Fruit fly (Drosophila melanogaster) whole organism, embryonic: ENCODE data around the gene CG46460.
A peak's percentile ranks its signal among the peaks of the same experiment; 100 is the strongest.

ENCODE experiments used
- BEAF-32 ChIP-seq: fragments of 200-800 bp; sonication (Bioruptor generic); optimal IDR thresholded peaks from 3 replicates; lab custom pipeline; 2017; ENCODE audit warnings: missing biosample characterization, missing genetic modification characterization, mild to moderate bottlenecking, moderate library complexity, missing genetic modification reagents
- BtbVII ChIP-seq: fragments of 200-800 bp; sonication (Bioruptor generic); optimal IDR thresholded peaks from 3 replicates; lab custom pipeline; 2017; ENCODE audit warnings: missing biosample characterization, mild to moderate bottlenecking, missing genetic modification characterization
- CG10267 ChIP-seq: fragments of 200-800 bp; sonication (Bioruptor generic); optimal IDR thresholded peaks from 2 replicates; lab custom pipeline; 2018; ENCODE audit warnings: missing biosample characterization, mild to moderate bottlenecking, missing genetic modification characterization, moderate library complexity
- CG10979 ChIP-seq: fragments of 200-800 bp; sonication (Bioruptor generic); optimal IDR thresholded peaks from 2 replicates; lab custom pipeline; 2018; ENCODE audit warnings: missing biosample characterization, mild to moderate bottlenecking, missing genetic modification characterization, moderate library complexity
- CG11093 ChIP-seq: fragments of 200-800 bp; sonication (Bioruptor generic); IDR thresholded peaks from 3 replicates; pipeline ENCODE4 v1.3.6; 2022; ENCODE audit warnings: missing biosample characterization, missing genetic modification characterization
- CG1233 ChIP-seq: fragments of 200-800 bp; sonication (Bioruptor generic); optimal IDR thresholded peaks from 4 replicates; lab custom pipeline; 2018; ENCODE audit warnings: missing biosample characterization, mild to moderate bottlenecking, missing genetic modification characterization
- CG14014 ChIP-seq: fragments of 200-800 bp; sonication (Bioruptor generic); IDR thresholded peaks from 2 replicates; pipeline ENCODE4 v1.3.6; 2022; ENCODE audit warnings: missing biosample characterization, missing genetic modification characterization
- CG14667 ChIP-seq: fragments of 200-800 bp; sonication (Bioruptor generic); IDR thresholded peaks from 2 replicates; pipeline ENCODE4 v1.3.6; 2022; ENCODE audit warnings: missing biosample characterization, missing genetic modification characterization
- CG1647 ChIP-seq: fragments of 200-800 bp; sonication (Bioruptor generic); optimal IDR thresholded peaks from 3 replicates; lab custom pipeline; 2016; ENCODE audit warnings: missing biosample characterization, missing genetic modification characterization
- CG17361 ChIP-seq: fragments of 200-800 bp; sonication (Bioruptor generic); IDR thresholded peaks from 3 replicates; pipeline ENCODE4 v1.3.6; 2022; ENCODE audit warnings: missing biosample characterization, missing genetic modification characterization
- CG1792 ChIP-seq: fragments of 200-800 bp; sonication (Bioruptor generic); optimal IDR thresholded peaks from 2 replicates; lab custom pipeline; 2016; ENCODE audit warnings: missing biosample characterization, missing genetic modification characterization
- CG2202 ChIP-seq: fragments of 200-800 bp; sonication (Bioruptor generic); optimal IDR thresholded peaks from 2 replicates; lab custom pipeline; 2018; ENCODE audit warnings: missing biosample characterization, mild to moderate bottlenecking, missing genetic modification characterization
- CG30431 ChIP-seq: fragments of 200-800 bp; sonication (Bioruptor generic); optimal IDR thresholded peaks from 2 replicates; lab custom pipeline; 2017; ENCODE audit warnings: missing biosample characterization, missing genetic modification characterization
- CG32772 ChIP-seq: fragments of 200-800 bp; sonication (Bioruptor generic); IDR thresholded peaks from 2 replicates; pipeline ENCODE4 v1.3.6; 2022; ENCODE audit warnings: missing biosample characterization, missing genetic modification characterization
- CG4404 ChIP-seq: fragments of 200-800 bp; sonication (Bioruptor generic); IDR thresholded peaks from 2 replicates; pipeline ENCODE4 v1.3.6; 2022; ENCODE audit warnings: missing biosample characterization, missing genetic modification characterization
- CG6791 ChIP-seq: fragments of 200-800 bp; sonication (Bioruptor generic); IDR thresholded peaks from 3 replicates; pipeline ENCODE4 v1.3.6; 2022; ENCODE audit warnings: missing biosample characterization, missing genetic modification characterization; ENCODE audit not compliant: partially characterized antibody
- CG8290 ChIP-seq, 3 experiments: fragments of 200-800 bp; sonication (Bioruptor generic); optimal IDR thresholded peaks; 2 replicates each; lab custom pipeline; 2016 to 2019; ENCODE audit warnings: missing biosample characterization in 3 of 3, missing genetic modification characterization in 3 of 3, mild to moderate bottlenecking in 2 of 3, moderate library complexity in 1 of 3
- D19B ChIP-seq: fragments of 200-800 bp; sonication (Bioruptor generic); optimal IDR thresholded peaks from 2 replicates; lab custom pipeline; 2017; ENCODE audit warnings: missing biosample characterization, mild to moderate bottlenecking, missing genetic modification characterization
- Dad ChIP-seq: fragments of 200-800 bp; sonication (Bioruptor generic); optimal IDR thresholded peaks from 3 replicates; lab custom pipeline; 2016; ENCODE audit warnings: missing biosample characterization, missing genetic modification characterization
- Dbx ChIP-seq: fragments of 200-800 bp; sonication (Bioruptor generic); IDR thresholded peaks from 3 replicates; pipeline ENCODE4 v1.3.6; 2022; ENCODE audit warnings: missing biosample characterization, missing genetic modification characterization
- Dek ChIP-seq: fragments of 200-800 bp; sonication (Bioruptor generic); optimal IDR thresholded peaks from 3 replicates; lab custom pipeline; 2019; ENCODE audit warnings: missing biosample characterization, mild to moderate bottlenecking, missing genetic modification characterization, moderate library complexity
- Elba2 ChIP-seq: fragments of 200-800 bp; sonication (Bioruptor generic); optimal IDR thresholded peaks from 3 replicates; lab custom pipeline; 2016; ENCODE audit warnings: missing biosample characterization, missing genetic modification characterization
- HmgZ ChIP-seq: fragments of 200-800 bp; sonication (Bioruptor generic); optimal IDR thresholded peaks from 2 replicates; lab custom pipeline; 2018; ENCODE audit warnings: missing biosample characterization, mild to moderate bottlenecking, missing genetic modification characterization
- PHDP ChIP-seq: fragments of 200-800 bp; sonication (Bioruptor generic); optimal IDR thresholded peaks from 3 replicates; lab custom pipeline; 2018; ENCODE audit warnings: missing biosample characterization, mild to moderate bottlenecking, missing genetic modification characterization, moderate library complexity
- Ptx1 ChIP-seq: fragments of 200-800 bp; sonication (Bioruptor generic); IDR thresholded peaks from 2 replicates; pipeline ENCODE4 v1.3.6; 2022; ENCODE audit warnings: missing biosample characterization, missing genetic modification characterization
- Sox102F ChIP-seq: fragments of 200-800 bp; sonication (Bioruptor generic); optimal IDR thresholded peaks from 2 replicates; lab custom pipeline; 2018; ENCODE audit warnings: missing biosample characterization, mild to moderate bottlenecking, missing genetic modification characterization, moderate library complexity
- Xbp1 ChIP-seq: fragments of 200-800 bp; sonication (Bioruptor generic); optimal IDR thresholded peaks from 3 replicates; lab custom pipeline; 2016; ENCODE audit warnings: missing biosample characterization, mild to moderate bottlenecking, missing genetic modification characterization
- bowl ChIP-seq: fragments of 200-800 bp; sonication (Bioruptor generic); IDR thresholded peaks from 2 replicates; pipeline ENCODE4 v1.3.6; 2022; ENCODE audit warnings: missing biosample characterization, missing genetic modification characterization
- bsh ChIP-seq, 2 experiments: fragments of 200-800 bp; sonication (Bioruptor generic); optimal IDR thresholded peaks; 2 replicates each; lab custom pipeline; 2017 to 2018; ENCODE audit warnings: mild to moderate bottlenecking in 2 of 2, missing biosample characterization in 2 of 2, missing genetic modification characterization in 2 of 2, moderate library complexity in 1 of 2
- cad ChIP-seq: fragments of >200 bp; optimal IDR thresholded peaks from 2 replicates; lab custom pipeline; 2017; ENCODE audit warnings: missing biosample characterization, missing genetic modification characterization
- cas ChIP-seq: fragments of 200-800 bp; sonication (Bioruptor generic); IDR thresholded peaks from 2 replicates; pipeline ENCODE4 v1.3.6; 2022; ENCODE audit warnings: missing biosample characterization, missing genetic modification characterization
- cato ChIP-seq: fragments of 200-800 bp; sonication (Bioruptor generic); optimal IDR thresholded peaks from 2 replicates; lab custom pipeline; 2016; ENCODE audit warnings: missing biosample characterization, missing genetic modification characterization, borderline replicate concordance
- esg ChIP-seq: fragments of 200-800 bp; sonication (Bioruptor generic); conservative IDR thresholded peaks from 2 replicates; pipeline ENCODE4 v1.3.6; 2022; ENCODE audit warnings: missing biosample characterization, missing genetic modification characterization
- ftz-f1 ChIP-seq: fragments of 200-800 bp; sonication (Bioruptor generic); optimal IDR thresholded peaks from 2 replicates; lab custom pipeline; 2016; ENCODE audit warnings: missing biosample characterization, missing genetic modification characterization
- grau ChIP-seq: fragments of 200-800 bp; optimal IDR thresholded peaks from 3 replicates; lab custom pipeline; 2019; ENCODE audit warnings: missing biosample characterization, mild to moderate bottlenecking, missing genetic modification characterization, moderate library complexity
- gt ChIP-seq: fragments of 200-800 bp; sonication (Bioruptor generic); IDR thresholded peaks from 2 replicates; pipeline ENCODE4 v1.3.6; 2022; ENCODE audit warnings: missing biosample characterization, missing genetic modification characterization
- hkb ChIP-seq, 2 experiments: fragments of 200-800 bp in 1 of 2; fragments of >200 bp in 1 of 2; sonication (Bioruptor generic) in 1 of 2; IDR thresholded peaks in 1 of 2; optimal IDR thresholded peaks in 1 of 2; 2 replicates each; pipeline versions ENCODE4 v1.3.6 to Lab custom; 2017 to 2022; ENCODE audit warnings: missing biosample characterization in 1 of 2, missing genetic modification characterization in 1 of 2
- hth ChIP-seq: fragments of >200 bp; optimal IDR thresholded peaks from 2 replicates; lab custom pipeline; 2017; ENCODE audit warnings: inconsistent platforms
- lilli ChIP-seq: fragments of 200-800 bp; sonication (Bioruptor generic); optimal IDR thresholded peaks from 3 replicates; lab custom pipeline; 2016; ENCODE audit warnings: missing biosample characterization, missing genetic modification characterization
- lola ChIP-seq, 3 experiments: fragments of >200 bp in 2 of 3; fragments of 200-800 bp in 1 of 3; sonication (Bioruptor generic) in 1 of 3; optimal IDR thresholded peaks; 2 replicates each; lab custom pipeline; 2017 to 2019; ENCODE audit warnings: missing biosample characterization in 3 of 3, missing genetic modification characterization in 3 of 3, mild to moderate bottlenecking in 1 of 3, moderate library complexity in 1 of 3
- mirr ChIP-seq: fragments of 200-800 bp; sonication (Bioruptor generic); optimal IDR thresholded peaks from 3 replicates; lab custom pipeline; 2018; ENCODE audit warnings: missing biosample characterization, mild to moderate bottlenecking, missing genetic modification characterization
- nau ChIP-seq: fragments of 200-800 bp; sonication (Bioruptor generic); optimal IDR thresholded peaks from 3 replicates; lab custom pipeline; 2017; ENCODE audit warnings: missing biosample characterization, mild to moderate bottlenecking, missing genetic modification characterization, missing genetic modification reagents
- otp ChIP-seq: fragments of 200-800 bp; sonication (Bioruptor generic); IDR thresholded peaks from 3 replicates; pipeline ENCODE4, ENCODE4 v1.3.6; 2022; ENCODE audit warnings: missing biosample characterization, missing genetic modification characterization
- repo ChIP-seq: fragments of 200-800 bp; sonication (Bioruptor generic); optimal IDR thresholded peaks from 2 replicates; lab custom pipeline; 2016; ENCODE audit warnings: missing biosample characterization, missing genetic modification characterization
- shn ChIP-seq: fragments of 200-800 bp; sonication (Bioruptor generic); optimal IDR thresholded peaks from 3 replicates; lab custom pipeline; 2016; ENCODE audit warnings: missing biosample characterization, missing genetic modification characterization
- sisA ChIP-seq: fragments of 200-800 bp; sonication (Bioruptor generic); IDR thresholded peaks from 2 replicates; pipeline ENCODE4 v1.3.6; 2022; ENCODE audit warnings: missing biosample characterization, missing genetic modification characterization
- slbo ChIP-seq: fragments of 200-800 bp; sonication (Bioruptor generic); IDR thresholded peaks from 2 replicates; pipeline ENCODE4 v1.3.6; 2022; ENCODE audit warnings: missing biosample characterization, missing genetic modification characterization
- so ChIP-seq: fragments of 200-800 bp; sonication (Bioruptor generic); IDR thresholded peaks from 3 replicates; pipeline ENCODE4 v1.3.6; 2022; ENCODE audit warnings: missing biosample characterization, missing genetic modification characterization
- tin ChIP-seq: fragments of 200-800 bp; sonication (Bioruptor generic); optimal IDR thresholded peaks from 3 replicates; lab custom pipeline; 2016; ENCODE audit warnings: missing biosample characterization, missing genetic modification characterization
- tio ChIP-seq: fragments of 200-800 bp; sonication (Bioruptor generic); optimal IDR thresholded peaks from 2 replicates; lab custom pipeline; 2017; ENCODE audit warnings: missing biosample characterization, missing genetic modification characterization, inconsistent platforms

CG46460 gene

dm6 chr3L:4242428-4242827 lies 15.3 kb upstream of the CG46460 start, which contains the start of gene pav (continued):
- TF ChIP-seq CG8290 (GFP tag; optimal IDR thresholded peaks at IDR 0.05; lab: Kevin White, UChicago) (no peak), CG8290 (tag; optimal IDR thresholded peaks at IDR 0.05; lab: Kevin White, UChicago) (no peak), esg (GFP tag; lab: Robert Waterston, UW) (no peak), Xbp1 (GFP tag; lab: Kevin White, UChicago) (peak; percentile 40), slbo (GFP tag; lab: Robert Waterston, UW) (peak; percentile 40; the same call in 1 of the 2 replicates), gt (GFP tag; lab: Robert Waterston, UW) (no peak), bsh (GFP tag; optimal IDR thresholded peaks at IDR 0.05; lab: Kevin White, UChicago) (peak in 1 of 2 experiments; percentile 41), CG14014 (GFP tag; lab: Robert Waterston, UW) (peak; percentile 47; the same call in 1 of the 2 replicates), CG4404 (no peak), cato (no peak), BtbVII (GFP tag; lab: Kevin White, UChicago) (no peak), Ptx1 (peak; percentile 44; the same call in 1 of the 2 replicates), hkb (optimal IDR thresholded peaks at IDR 0.05; lab: Kevin White, UChicago) (no peak), hkb (GFP tag; IDR thresholded peaks at IDR 0.05; lab: Robert Waterston, UW) (peak; percentile 65), Elba2 (GFP tag; lab: Kevin White, UChicago) (peak; percentile 9), mirr (no peak), CG14667 (GFP tag; lab: Robert Waterston, UW) (peak; percentile 4; the same call in 1 of the 2 replicates), otp (no peak; the same call in 2 of the 3 replicates), tio (GFP tag; lab: Kevin White, UChicago) (no peak), tin (GFP tag; lab: Kevin White, UChicago) (peak; percentile 28), D19B (peak; percentile 86), PHDP (tag; lab: Kevin White, UChicago) (no peak), Dek (tag; lab: Kevin White, UChicago) (peak; percentile 35), CG32772 (GFP tag; lab: Robert Waterston, UW) (0 out of 2 replicates have a peak, but pooled peaks have one; percentile 27), sisA (GFP tag; lab: Robert Waterston, UW) (0 out of 2 replicates have a peak, but pooled peaks have one; percentile 33), so (GFP tag; lab: Robert Waterston, UW) (peak; percentile 47; the same call in 1 of the 3 replicates), CG30431 (no peak), BEAF-32 (GFP tag; lab: Kevin White, UChicago) (peak; percentile 47), ftz-f1 (peak; percentile 46), lilli (GFP tag; lab: Kevin White, UChicago) (peak; percentile 16), CG2202 (tag; lab: Kevin White, UChicago) (no peak), grau (tag; lab: Kevin White, UChicago) (peak; percentile 65), CG10267 (tag; lab: Kevin White, UChicago) (peak; percentile 61), bowl (GFP tag; lab: Robert Waterston, UW) (no peak), CG1792 (GFP tag; lab: Kevin White, UChicago) (no peak), CG6791 (no peak), Sox102F (no peak), repo (no peak), CG1233 (GFP tag; lab: Kevin White, UChicago) (no peak), CG1647 (GFP tag; lab: Kevin White, UChicago) (no peak), CG10979 (peak; percentile 41), CG11093 (GFP tag; lab: Robert Waterston, UW) (no peak), lola (GFP tag; optimal IDR thresholded peaks at IDR 0.05; lab: Kevin White, UChicago) (peak in 1 of 3 experiments; percentile 30), CG17361 (no peak), Dbx (GFP tag; lab: Robert Waterston, UW) (peak; percentile 35; the same call in 1 of the 3 replicates), hth (no peak), shn (GFP tag; lab: Kevin White, UChicago) (no peak), cas (GFP tag; lab: Robert Waterston, UW) (peak; percentile 29; the same call in 1 of the 2 replicates), nau (no peak), Dad (GFP tag; lab: Kevin White, UChicago) (no peak), HmgZ (tag; lab: Kevin White, UChicago) (peak; percentile 72), cad (GFP tag; lab: Kevin White, UChicago) (no peak)
